Fruit fly (Drosophila melanogaster): Measurements from ENCODE around the gene CG31787.

The CG31787 gene

dm6 chr2L:18328737-18329136 is 43.2 kb upstream of the CG31787 start (continued):
- no peak for TF ChIP-seq twi (tag; optimal IDR thresholded peaks at IDR 0.05)
- TF ChIP-seq CG2202 (tag; optimal IDR thresholded peaks at IDR 0.05): no peak
- TF ChIP-seq D19A (tag; optimal IDR thresholded peaks at IDR 0.05): no peak
- no peak for TF ChIP-seq CG4328 (GFP tag; optimal IDR thresholded peaks at IDR 0.05)
- no peak for TF ChIP-seq gsb (GFP tag; IDR thresholded peaks at IDR 0.05)
- no peak for TF ChIP-seq CG5180 (GFP tag; optimal IDR thresholded peaks at IDR 0.05)
- no peak for TF ChIP-seq Kr (GFP tag; optimal IDR thresholded peaks at IDR 0.05)
- TF ChIP-seq crc (GFP tag; optimal IDR thresholded peaks at IDR 0.05): no peak
- TF ChIP-seq CG2129 (GFP tag; IDR thresholded peaks at IDR 0.05; ENCODE audit: partially characterized antibody): no peak
- peak; percentile 38 for TF ChIP-seq CG12219 (GFP tag; optimal IDR thresholded peaks at IDR 0.05)
- 0 out of 3 replicates have a peak, but pooled peaks have one; percentile 6 for TF ChIP-seq CG7357 (GFP tag; IDR thresholded peaks at IDR 0.05)
- peak; percentile 33 for TF ChIP-seq Antp (GFP tag; optimal IDR thresholded peaks at IDR 0.05)
- no peak for TF ChIP-seq kay (GFP tag; optimal IDR thresholded peaks at IDR 0.05)
- no peak for TF ChIP-seq ftz-f1 (GFP tag; optimal IDR thresholded peaks at IDR 0.05)
- TF ChIP-seq bsh (GFP tag; optimal IDR thresholded peaks at IDR 0.05): peak in 1 of 2 experiments; percentile 65
- no peak for TF ChIP-seq CG6654 (GFP tag; optimal IDR thresholded peaks at IDR 0.05)
- TF ChIP-seq pfk (GFP tag; optimal IDR thresholded peaks at IDR 0.05): no peak
- TF ChIP-seq emc (GFP tag; optimal IDR thresholded peaks at IDR 0.05): no peak
- no peak for TF ChIP-seq rib (GFP tag; IDR thresholded peaks at IDR 0.05)
- no peak for TF ChIP-seq so (GFP tag; IDR thresholded peaks at IDR 0.05)
- no peak for TF ChIP-seq nom (GFP tag; optimal IDR thresholded peaks at IDR 0.05)
- no peak for TF ChIP-seq Hr39 (optimal IDR thresholded peaks at IDR 0.05)
- TF ChIP-seq bcd (GFP tag; optimal IDR thresholded peaks at IDR 0.05): peak; percentile 20
- TF ChIP-seq Xrp1 (GFP tag; IDR thresholded peaks at IDR 0.05): peak; percentile 21; the same call in 1 of the 2 replicates
- peak; percentile 14 for TF ChIP-seq lilli (GFP tag; optimal IDR thresholded peaks at IDR 0.05)
- TF ChIP-seq CG14965 (GFP tag; optimal IDR thresholded peaks at IDR 0.05; ENCODE audit: borderline replicate concordance): no peak
- no peak for TF ChIP-seq Lpt (GFP tag; optimal IDR thresholded peaks at IDR 0.05)
- no peak for TF ChIP-seq Sin3A (optimal IDR thresholded peaks at IDR 0.05)
- TF ChIP-seq Ada2b (GFP tag; IDR thresholded peaks at IDR 0.05): no peak
- no peak for TF ChIP-seq GATAe (GFP tag; conservative IDR thresholded peaks at IDR 0.05)
- no peak for TF ChIP-seq Max (GFP tag; optimal IDR thresholded peaks at IDR 0.05)
- peak; percentile 44 for TF ChIP-seq CG4404 (GFP tag; IDR thresholded peaks at IDR 0.05)
- no peak for TF ChIP-seq Ets65A (GFP tag)
- no peak for TF ChIP-seq toy (GFP tag; IDR thresholded peaks at IDR 0.05)
- peak; percentile 27 for TF ChIP-seq CG8089 (GFP tag; optimal IDR thresholded peaks at IDR 0.05)
- TF ChIP-seq HLH54F (GFP tag; optimal IDR thresholded peaks at IDR 0.05): no peak
- TF ChIP-seq salm (tag; optimal IDR thresholded peaks at IDR 0.05): peak; percentile 20
- 0 out of 2 replicates have a peak, but pooled peaks have one; percentile 33 for TF ChIP-seq CG6272 (GFP tag; IDR thresholded peaks at IDR 0.05)
- TF ChIP-seq Atf3 (GFP tag; optimal IDR thresholded peaks at IDR 0.05): no peak
- no peak for TF ChIP-seq sim (GFP tag; IDR thresholded peaks at IDR 0.05)
- no peak for TF ChIP-seq zen (tag; optimal IDR thresholded peaks at IDR 0.05)
- TF ChIP-seq dm (GFP tag; optimal IDR thresholded peaks at IDR 0.05): no peak
- no peak for TF ChIP-seq ac (GFP tag; optimal IDR thresholded peaks at IDR 0.05)
- no peak for TF ChIP-seq lov (optimal IDR thresholded peaks at IDR 0.05)
- 0 out of 3 replicates have a peak, but pooled peaks have one; percentile 31 for TF ChIP-seq lov (GFP tag; IDR thresholded peaks at IDR 0.05)
- TF ChIP-seq zfh2 (GFP tag; optimal IDR thresholded peaks at IDR 0.05): no peak
- no peak for TF ChIP-seq Six4 (GFP tag; optimal IDR thresholded peaks at IDR 0.05)
- TF ChIP-seq nau (GFP tag; optimal IDR thresholded peaks at IDR 0.05): no peak
- no peak for TF ChIP-seq CG6683 (GFP tag; optimal IDR thresholded peaks at IDR 0.05)
- TF ChIP-seq Blimp-1 (GFP tag; optimal IDR thresholded peaks at IDR 0.05): no peak
- TF ChIP-seq pum (GFP tag; optimal IDR thresholded peaks at IDR 0.05): peak; percentile 15
- peak; percentile 63 for TF ChIP-seq gem (tag; optimal IDR thresholded peaks at IDR 0.05)
- TF ChIP-seq CG33213 (GFP tag; optimal IDR thresholded peaks at IDR 0.05): no peak

Measured in whole organism, embryonic.